Worm (Caenorhabditis elegans): Measurements from ENCODE around the gene C34B4.3.

ce11 chrV:13018761-13019160, 52.2 kb downstream of the C34B4.3 start, which contains the start of gene fmi-1:
- TF ChIP-seq sem-2 (GFP tag; optimal IDR thresholded peaks at IDR 0.05), result no peak
- TF ChIP-seq flh-1 (GFP tag; optimal IDR thresholded peaks at IDR 0.05), result no peak
- no peak for TF ChIP-seq lsy-2 (tag; optimal IDR thresholded peaks at IDR 0.05)
- no peak for TF ChIP-seq snpc-4 (tag; optimal IDR thresholded peaks at IDR 0.05)
- TF ChIP-seq pha-4 (tag; optimal IDR thresholded peaks at IDR 0.05), result no peak
- TF ChIP-seq elt-1 (tag; optimal IDR thresholded peaks at IDR 0.05; ENCODE audit: borderline replicate concordance, insufficient read depth), result no peak
- no peak for TF ChIP-seq mep-1 (tag; optimal IDR thresholded peaks at IDR 0.05)
- TF ChIP-seq unc-39 (tag; optimal IDR thresholded peaks at IDR 0.05), result no peak
- no peak for TF ChIP-seq M03D4.4 (tag; optimal IDR thresholded peaks at IDR 0.05)
- no peak for TF ChIP-seq unc-62 (GFP tag; optimal IDR thresholded peaks at IDR 0.05)
- TF ChIP-seq ces-1 (GFP tag; optimal IDR thresholded peaks at IDR 0.05), result no peak
- no peak for TF ChIP-seq nhr-237 (tag; optimal IDR thresholded peaks at IDR 0.05)
- no peak for TF ChIP-seq elt-3 (tag; optimal IDR thresholded peaks at IDR 0.05)
